Worm (Caenorhabditis elegans): Measurements from ENCODE around the gene osm-3.

osm-3 gene

DNA sequence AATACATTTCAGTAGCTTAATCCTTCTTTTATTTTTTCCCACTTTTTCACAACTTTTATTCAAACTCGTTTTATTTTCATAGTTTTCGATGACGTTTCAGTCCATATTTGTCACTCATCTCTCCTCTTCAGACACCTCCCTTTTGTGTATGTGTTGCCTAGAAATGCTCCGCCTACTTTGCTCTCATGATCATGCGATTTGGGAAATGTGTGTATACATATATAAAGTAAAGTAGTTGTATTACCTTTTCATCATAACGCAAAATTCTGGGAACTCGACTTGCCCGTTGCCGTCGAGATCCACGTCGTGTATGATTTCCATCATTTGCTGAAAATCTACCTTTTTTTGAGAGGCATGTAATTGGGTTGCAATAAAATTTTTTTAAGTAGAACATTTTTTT, 31.2 kb upstream of the osm-3 start:
- TF ChIP-seq T07F8.4 (tag; optimal IDR thresholded peaks at IDR 0.05) (no peak), nhr-27 (tag; optimal IDR thresholded peaks at IDR 0.05) (no peak), madf-8 (GFP tag; conservative IDR thresholded peaks at IDR 0.05) (no peak)

DNA sequence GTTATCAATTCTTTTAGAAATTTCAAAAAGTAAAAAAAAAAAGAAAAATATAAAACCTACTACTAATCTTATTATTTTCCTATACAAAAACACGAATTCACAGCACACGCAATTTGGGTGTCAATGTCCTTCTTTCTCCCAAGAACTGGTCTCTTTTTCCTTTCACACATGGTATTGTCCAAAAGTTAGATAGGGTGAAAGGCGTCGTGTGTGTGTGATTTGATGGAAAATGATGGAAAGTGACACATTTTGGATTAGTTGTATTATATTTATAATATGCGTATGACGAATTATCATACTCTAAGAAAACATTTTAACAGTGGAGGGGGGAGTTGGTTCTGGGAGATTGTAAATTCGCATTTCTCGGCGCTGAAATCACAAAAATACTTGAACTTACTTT, 26.9 kb upstream of the osm-3 start:
- TF ChIP-seq let-607 (tag; optimal IDR thresholded peaks at IDR 0.05) (no peak), ceh-40 (GFP tag; IDR thresholded peaks at IDR 0.05) (no peak), bed-1 (GFP tag; IDR thresholded peaks at IDR 0.05) (no peak), cebp-2 (GFP tag; IDR thresholded peaks at IDR 0.05) (no peak), ztf-25 (GFP tag; IDR thresholded peaks at IDR 0.05) (no peak), hmg-1.2 (GFP tag; IDR thresholded peaks at IDR 0.05) (no peak), nfya-1 (tag; optimal IDR thresholded peaks at IDR 0.05; ENCODE audit: borderline replicate concordance, insufficient read depth) (no peak)

DNA sequence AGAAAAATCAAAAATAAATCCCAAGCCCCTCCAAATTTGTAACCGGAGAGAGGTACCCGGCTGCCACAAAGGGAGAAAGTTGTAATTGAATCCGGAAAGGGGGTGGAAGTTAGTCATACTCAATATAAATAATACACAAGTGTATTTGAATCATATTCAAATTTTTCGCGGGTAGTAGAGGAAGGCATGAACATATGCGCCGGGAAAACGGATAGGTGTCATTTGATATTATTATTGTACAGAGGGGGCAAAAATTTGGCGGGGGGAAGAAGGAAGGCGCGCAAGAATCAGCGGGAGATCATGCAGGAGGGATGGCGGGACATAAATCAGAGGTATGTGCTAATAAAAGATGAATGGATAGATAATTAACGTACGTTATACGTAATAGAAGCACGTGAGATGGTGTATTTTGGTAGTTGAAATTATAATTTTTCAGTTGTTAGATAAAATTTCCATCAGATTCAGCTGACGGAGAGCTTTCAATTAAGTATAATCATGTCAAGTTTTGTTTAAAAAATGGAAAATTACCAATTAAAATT, 25.8 kb upstream of the osm-3 start, which contains the start of gene F28F9.3:
TSS of gene F28F9.3 (plus strand) at position 301 of the 539 bp plus-strand sequence.
- peak; percentile 53 for TF ChIP-seq efl-1 (GFP tag; optimal IDR thresholded peaks at IDR 0.05)
- no peak for TF ChIP-seq Y56A3A.18 (GFP tag; IDR thresholded peaks at IDR 0.05)

DNA sequence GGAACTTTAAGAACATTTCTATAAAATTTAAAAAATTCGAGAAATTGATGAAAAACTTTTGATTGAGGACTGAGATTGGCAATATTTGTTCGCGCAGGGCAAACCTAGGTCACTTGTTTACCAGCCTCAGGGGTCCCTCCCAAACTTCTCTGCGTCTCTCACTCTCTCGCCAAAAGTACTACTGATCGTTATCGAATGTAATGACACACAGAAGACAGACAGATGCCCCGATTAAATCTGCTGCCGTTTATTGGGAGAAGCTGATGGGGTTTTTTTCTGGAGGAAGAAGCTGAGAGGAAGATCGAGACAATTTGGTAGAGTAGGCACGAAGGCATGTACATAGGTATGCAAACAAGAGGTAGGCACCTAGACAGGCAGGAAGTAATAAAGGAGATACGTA, 24.5 kb upstream of the osm-3 start:
- no peak for TF ChIP-seq nhr-179 (tag; optimal IDR thresholded peaks at IDR 0.05)
- TF ChIP-seq repo-1 (tag; optimal IDR thresholded peaks at IDR 0.05): no peak
- TF ChIP-seq rcor-1 (GFP tag; IDR thresholded peaks at IDR 0.05): no peak
- no peak for TF ChIP-seq aptf-2 (GFP tag; conservative IDR thresholded peaks at IDR 0.05)
- no peak for TF ChIP-seq mxl-1 (tag; optimal IDR thresholded peaks at IDR 0.05)
- no peak for TF ChIP-seq xnd-1 (tag; optimal IDR thresholded peaks at IDR 0.05)
- no peak for TF ChIP-seq T26A5.8 (tag; optimal IDR thresholded peaks at IDR 0.05)
- no peak for TF ChIP-seq tbx-9 (tag; optimal IDR thresholded peaks at IDR 0.05; ENCODE audit: borderline replicate concordance)
- TF ChIP-seq aptf-3 (GFP tag; IDR thresholded peaks at IDR 0.05): no peak
- no peak for TF ChIP-seq chd-7 (tag; optimal IDR thresholded peaks at IDR 0.05)
- TF ChIP-seq hmg-1.2 (GFP tag; IDR thresholded peaks at IDR 0.05): no peak
- no peak for TF ChIP-seq hrde-1 (tag; optimal IDR thresholded peaks at IDR 0.05; ENCODE audit: borderline replicate concordance)
- TF ChIP-seq fkh-3 (tag; optimal IDR thresholded peaks at IDR 0.05): no peak
- TF ChIP-seq lin-54 (GFP tag; optimal IDR thresholded peaks at IDR 0.05): no peak
- TF ChIP-seq attf-5 (GFP tag; optimal IDR thresholded peaks at IDR 0.05): no peak
- TF ChIP-seq die-1 (tag; optimal IDR thresholded peaks at IDR 0.05): no peak
- no peak for TF ChIP-seq nhr-27 (tag; optimal IDR thresholded peaks at IDR 0.05)

DNA sequence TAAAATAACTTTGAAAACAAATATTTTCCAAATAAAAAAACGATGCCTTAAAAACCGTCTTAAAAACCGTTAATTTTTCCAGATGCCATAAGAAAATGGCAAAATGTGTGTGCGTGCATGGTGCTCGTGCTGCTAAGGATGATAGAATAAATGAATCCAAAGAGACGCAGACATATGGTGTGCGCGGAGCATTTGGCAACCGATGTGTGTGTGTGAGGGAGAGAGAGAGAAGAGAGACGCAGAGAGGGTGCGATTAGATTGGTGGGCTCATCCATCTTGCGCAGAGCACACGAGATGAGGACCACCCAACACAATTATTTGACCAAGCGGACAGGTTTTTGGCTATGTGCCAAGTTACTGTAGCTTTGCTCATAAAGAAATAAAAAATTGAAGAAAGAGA, 23.9 kb upstream of the osm-3 start:
- TF ChIP-seq D2030.7 (GFP tag; IDR thresholded peaks at IDR 0.05): no peak
- TF ChIP-seq hmg-1.2 (GFP tag; IDR thresholded peaks at IDR 0.05): peak; percentile 49; the same call in 1 of the 2 replicates

DNA sequence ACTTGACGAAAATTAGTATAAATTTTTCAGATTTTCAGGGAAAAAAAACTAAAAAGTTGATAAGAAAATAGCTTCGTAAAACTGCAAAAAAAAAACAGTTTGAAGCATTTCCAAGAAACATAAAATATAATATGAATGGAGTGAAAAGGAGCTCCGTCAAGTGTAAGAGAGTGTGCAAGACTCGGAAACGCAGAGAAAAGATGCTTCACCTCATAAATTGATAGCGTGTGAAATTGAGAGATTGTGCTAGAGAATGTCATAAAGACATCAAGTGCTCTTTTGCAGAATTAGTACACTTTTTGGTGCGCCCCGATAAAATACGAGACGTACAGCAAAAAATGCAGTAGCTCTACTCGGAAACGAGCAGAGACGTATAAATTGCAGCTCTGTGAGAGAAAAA, 20.7 kb upstream of the osm-3 start:
- TF ChIP-seq hmg-1.2 (GFP tag; IDR thresholded peaks at IDR 0.05) (peak; percentile 73), F23B12.7 (tag; optimal IDR thresholded peaks at IDR 0.05; ENCODE audit: insufficient read depth) (no peak), nhr-80 (tag; optimal IDR thresholded peaks at IDR 0.05) (peak; percentile 59), ets-4 (GFP tag; optimal IDR thresholded peaks at IDR 0.05) (no peak), ztf-26 (tag; optimal IDR thresholded peaks at IDR 0.05) (no peak), ceh-40 (GFP tag; IDR thresholded peaks at IDR 0.05) (no peak), zfh-2 (GFP tag; conservative IDR thresholded peaks at IDR 0.05) (no peak)

Measured in whole organism, young adult.